Worm (Caenorhabditis elegans): ENCODE results near the gene Y39A1A.22.

- TF ChIP-seq egl-27 (tag; optimal IDR thresholded peaks at IDR 0.05), result no peak
- TF ChIP-seq blmp-1 (tag; optimal IDR thresholded peaks at IDR 0.05; ENCODE audit: insufficient read depth), result no peak
- TF ChIP-seq snpc-4 (tag; optimal IDR thresholded peaks at IDR 0.05), result no peak
- no peak for TF ChIP-seq zag-1 (tag; optimal IDR thresholded peaks at IDR 0.05)
- no peak for TF ChIP-seq nhr-6 (tag; optimal IDR thresholded peaks at IDR 0.05)
- TF ChIP-seq unc-62 (GFP tag; optimal IDR thresholded peaks at IDR 0.05), result no peak
- TF ChIP-seq crh-2 (tag; optimal IDR thresholded peaks at IDR 0.05), result no peak
- TF ChIP-seq elt-1 (tag; optimal IDR thresholded peaks at IDR 0.05), result no peak
- no peak for TF ChIP-seq nhr-77 (tag; optimal IDR thresholded peaks at IDR 0.05)
Measured at ce11 chrIII:10708484-10708883, 1.7 kb upstream of the Y39A1A.22 start.
